Fruit fly (Drosophila melanogaster): ENCODE data around the gene CG13698.

CG13698 gene

DNA sequence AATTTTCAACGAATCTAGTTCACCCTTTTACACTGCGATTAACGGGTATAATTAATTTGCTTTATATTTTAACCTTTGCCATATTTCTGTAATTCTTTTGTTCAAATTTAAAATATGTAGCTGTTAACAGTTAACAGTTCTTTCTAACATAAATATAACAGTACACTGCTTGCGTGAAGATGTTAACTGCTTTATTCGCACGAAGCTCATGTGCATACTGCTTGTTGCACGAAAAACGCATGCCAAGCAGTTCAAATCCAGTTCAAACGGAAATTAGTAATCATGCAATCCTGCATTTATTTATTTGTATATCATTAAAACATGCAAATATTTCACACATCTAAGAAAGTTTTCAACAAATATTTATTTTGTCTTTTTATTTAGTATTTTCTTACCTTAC lies 17.9 kb downstream of the CG13698 start (continued):
- TF ChIP-seq CG1832 (GFP tag; optimal IDR thresholded peaks at IDR 0.05) = no peak
- TF ChIP-seq CG17328 (GFP tag; IDR thresholded peaks at IDR 0.05) = no peak
- peak; percentile 54 for TF ChIP-seq CoRest (tag; optimal IDR thresholded peaks at IDR 0.05)
- no peak for TF ChIP-seq TFAM (GFP tag; optimal IDR thresholded peaks at IDR 0.05)
- no peak for TF ChIP-seq CG12391 (tag; optimal IDR thresholded peaks at IDR 0.05)
- TF ChIP-seq dpn (GFP tag; optimal IDR thresholded peaks at IDR 0.05) = peak in 1 of 2 experiments; percentile 4
- no peak for TF ChIP-seq pfk (GFP tag; optimal IDR thresholded peaks at IDR 0.05)
- peak; percentile 35 for TF ChIP-seq phol (tag; optimal IDR thresholded peaks at IDR 0.05)
- TF ChIP-seq aop (GFP tag; IDR thresholded peaks at IDR 0.05) = no peak
- TF ChIP-seq Ravus (GFP tag; IDR thresholded peaks at IDR 0.05) = no peak
- no peak for TF ChIP-seq CG7556 (GFP tag; optimal IDR thresholded peaks at IDR 0.05)
- TF ChIP-seq CG13624 (GFP tag; optimal IDR thresholded peaks at IDR 0.05) = peak; percentile 22
- peak; percentile 2 for TF ChIP-seq CG15514 (GFP tag; optimal IDR thresholded peaks at IDR 0.05)
- no peak for TF ChIP-seq ssp (GFP tag; IDR thresholded peaks at IDR 0.05)
- no peak for TF ChIP-seq jing (GFP tag; optimal IDR thresholded peaks at IDR 0.05)
- TF ChIP-seq CG12769 (tag; optimal IDR thresholded peaks at IDR 0.05) = peak; percentile 17
- no peak for TF ChIP-seq CkIIα-i1 (GFP tag; IDR thresholded peaks at IDR 0.05)
- TF ChIP-seq ato (GFP tag; IDR thresholded peaks at IDR 0.05; ENCODE audit: partially characterized antibody) = no peak
- 0 out of 2 replicates have a peak, but pooled peaks have one; percentile 25 for TF ChIP-seq MBD-R2 (GFP tag; IDR thresholded peaks at IDR 0.05)
- no peak for TF ChIP-seq ewg (GFP tag; optimal IDR thresholded peaks at IDR 0.05)
- TF ChIP-seq CG11504 (tag; optimal IDR thresholded peaks at IDR 0.05) = peak; percentile 46
- TF ChIP-seq CG10267 (tag; optimal IDR thresholded peaks at IDR 0.05) = no peak
- peak; percentile 19 for TF ChIP-seq CG12744 (GFP tag; optimal IDR thresholded peaks at IDR 0.05)
- TF ChIP-seq peb (GFP tag; IDR thresholded peaks at IDR 0.05) = no peak
- TF ChIP-seq CG12659 (GFP tag; optimal IDR thresholded peaks at IDR 0.05) = peak; percentile 30
- TF ChIP-seq Abd-B (GFP tag; optimal IDR thresholded peaks at IDR 0.05) = peak; percentile 13
- TF ChIP-seq sd (tag; optimal IDR thresholded peaks at IDR 0.05) = peak; percentile 87
- no peak for TF ChIP-seq croc (GFP tag; conservative IDR thresholded peaks at IDR 0.05)
- peak; percentile 49 for TF ChIP-seq Dp (GFP tag; optimal IDR thresholded peaks at IDR 0.05)
- TF ChIP-seq Elba2 (GFP tag; optimal IDR thresholded peaks at IDR 0.05) = no peak
- TF ChIP-seq Dbx (GFP tag; IDR thresholded peaks at IDR 0.05) = no peak
- no peak; the same call in 1 of the 2 replicates for TF ChIP-seq Scr (GFP tag; IDR thresholded peaks at IDR 0.05; ENCODE audit: partially characterized antibody)
- peak; percentile 4 for TF ChIP-seq HmgZ (tag; optimal IDR thresholded peaks at IDR 0.05)
- peak; percentile 55; the same call in 2 of the 3 replicates for TF ChIP-seq ci (GFP tag; IDR thresholded peaks at IDR 0.05)
- no peak for TF ChIP-seq Nf-YC (tag; optimal IDR thresholded peaks at IDR 0.05)
- no peak for TF ChIP-seq Hmx (GFP tag; optimal IDR thresholded peaks at IDR 0.05)
- TF ChIP-seq zen (tag; optimal IDR thresholded peaks at IDR 0.05) = no peak
- TF ChIP-seq usp (GFP tag; optimal IDR thresholded peaks at IDR 0.05) = no peak
- TF ChIP-seq grn (GFP tag; optimal IDR thresholded peaks at IDR 0.05) = no peak
- no peak for TF ChIP-seq Doc3 (GFP tag; IDR thresholded peaks at IDR 0.05; ENCODE audit: partially characterized antibody)
- no peak for TF ChIP-seq CG7928 (GFP tag; optimal IDR thresholded peaks at IDR 0.05)
- 0 out of 2 replicates have a peak, but pooled peaks have one; percentile 21 for TF ChIP-seq ara (GFP tag; IDR thresholded peaks at IDR 0.05)
- no peak for TF ChIP-seq CG2116 (GFP tag; optimal IDR thresholded peaks at IDR 0.05)
- TF ChIP-seq CG5245 (GFP tag; optimal IDR thresholded peaks at IDR 0.05) = no peak
- TF ChIP-seq ftz-f1 (GFP tag; optimal IDR thresholded peaks at IDR 0.05) = no peak
- TF ChIP-seq CG15696 (tag; optimal IDR thresholded peaks at IDR 0.05) = peak; percentile 12
- no peak for TF ChIP-seq gfzf (GFP tag; optimal IDR thresholded peaks at IDR 0.05)
- peak; percentile 43 for TF ChIP-seq CG17186 (GFP tag; optimal IDR thresholded peaks at IDR 0.05)
- no peak for TF ChIP-seq row (GFP tag; IDR thresholded peaks at IDR 0.05)
- peak; percentile 65 for TF ChIP-seq CG1603 (tag; optimal IDR thresholded peaks at IDR 0.05)
- no peak for TF ChIP-seq ranshi (GFP tag; IDR thresholded peaks at IDR 0.05)
